Worm (Caenorhabditis elegans) whole organism, L2 larva: ENCODE data around the gene W02D7.11.

Experiments
- C34F6.9 ChIP-seq: fragments of 150-350 bp; optimal IDR thresholded peaks from 2 replicates; lab custom pipeline; 2014; ENCODE audit warnings: missing biosample characterization, missing genetic modification characterization
- F13H6.1 ChIP-seq: sonication (generic microtip); optimal IDR thresholded peaks from 2 replicates; lab custom pipeline; 2016; ENCODE audit warnings: missing genetic modification characterization, missing compliant biosample characterization
- R02D3.7 ChIP-seq: fragments of 150-350 bp; optimal IDR thresholded peaks from 2 replicates; lab custom pipeline; 2014; ENCODE audit warnings: missing biosample characterization, missing genetic modification characterization
- Y55F3AM.14 ChIP-seq: fragments of 200-800 bp; sonication (Bioruptor generic); optimal IDR thresholded peaks from 2 replicates; lab custom pipeline; 2018; ENCODE audit warnings: mild to moderate bottlenecking, missing genetic modification characterization, missing compliant biosample characterization
- alr-1 ChIP-seq: fragments of 150-350 bp; optimal IDR thresholded peaks from 2 replicates; lab custom pipeline; 2014; ENCODE audit warnings: missing biosample characterization, missing genetic modification characterization
- aly-2 ChIP-seq: fragments of 150-350 bp; optimal IDR thresholded peaks from 2 replicates; lab custom pipeline; 2014; ENCODE audit warnings: missing biosample characterization, missing genetic modification characterization
- ama-1 ChIP-seq: fragments of 150-350 bp; optimal IDR thresholded peaks from 2 replicates; lab custom pipeline; 2018; ENCODE audit warnings: inconsistent platforms
- blmp-1 ChIP-seq: sonication (generic microtip); optimal IDR thresholded peaks from 2 replicates; lab custom pipeline; 2017; ENCODE audit warnings: missing genetic modification characterization, mild to moderate bottlenecking, missing compliant biosample characterization, antibody characterized with exemption, moderate library complexity; ENCODE audit not compliant: insufficient read depth
- ceh-16 ChIP-seq: fragments of 150-350 bp; optimal IDR thresholded peaks from 2 replicates; lab custom pipeline; 2014; ENCODE audit warnings: missing biosample characterization, missing genetic modification characterization
- crh-2 ChIP-seq: sonication (generic microtip); optimal IDR thresholded peaks from 2 replicates; lab custom pipeline; 2017; ENCODE audit warnings: missing biosample characterization, missing genetic modification characterization
- dmd-4 ChIP-seq: sonication (generic microtip); optimal IDR thresholded peaks from 2 replicates; lab custom pipeline; 2017; ENCODE audit warnings: missing biosample characterization, missing genetic modification characterization
- egl-27 ChIP-seq: sonication (generic microtip); optimal IDR thresholded peaks from 3 replicates; lab custom pipeline; 2017; ENCODE audit warnings: missing biosample characterization, missing genetic modification reagents, missing genetic modification characterization
- elt-1 ChIP-seq: fragments of 150-350 bp; optimal IDR thresholded peaks from 2 replicates; lab custom pipeline; 2014; ENCODE audit warnings: missing biosample characterization, missing genetic modification characterization
- fos-1 ChIP-seq: fragments of 150-350 bp; optimal IDR thresholded peaks from 2 replicates; lab custom pipeline; 2014; ENCODE audit warnings: missing biosample characterization, missing genetic modification characterization
- gmeb-1 ChIP-seq: fragments of 150-350 bp; optimal IDR thresholded peaks from 2 replicates; lab custom pipeline; 2014; ENCODE audit warnings: missing biosample characterization, missing genetic modification characterization
- lin-11 ChIP-seq: fragments of 150-350 bp; sonication (generic microtip); optimal IDR thresholded peaks from 2 replicates; lab custom pipeline; 2014; ENCODE audit warnings: missing biosample characterization, missing genetic modification characterization, inconsistent platforms, mixed read lengths
- lin-13 ChIP-seq: fragments of 150-350 bp; optimal IDR thresholded peaks from 2 replicates; lab custom pipeline; 2014; ENCODE audit warnings: missing biosample characterization, missing genetic modification reagents, missing genetic modification characterization
- lin-39 ChIP-seq: fragments of 150-350 bp; optimal IDR thresholded peaks from 2 replicates; lab custom pipeline; 2014; ENCODE audit warnings: missing biosample characterization, missing genetic modification reagents, missing genetic modification characterization
- lsy-2 ChIP-seq, 2 experiments: fragments of 150-350 bp in 1 of 2; sonication (generic microtip) in 1 of 2; optimal IDR thresholded peaks; 2 replicates each; lab custom pipeline; 2014 to 2017; ENCODE audit warnings: missing biosample characterization in 2 of 2, missing genetic modification characterization in 2 of 2
- mbf-1 ChIP-seq: sonication (generic microtip); optimal IDR thresholded peaks from 2 replicates; lab custom pipeline; 2017; ENCODE audit warnings: missing biosample characterization, missing genetic modification characterization
- mdl-1 ChIP-seq, 2 experiments: fragments of 150-350 bp in 1 of 2; sonication (generic microtip) in 1 of 2; optimal IDR thresholded peaks; 2 replicates each; lab custom pipeline; 2017; ENCODE audit warnings: missing biosample characterization in 2 of 2, missing genetic modification characterization in 2 of 2
- nhr-10 ChIP-seq: sonication (generic microtip); optimal IDR thresholded peaks from 2 replicates; lab custom pipeline; 2017; ENCODE audit warnings: missing biosample characterization, missing genetic modification characterization
- nhr-11 ChIP-seq: fragments of 150-350 bp; optimal IDR thresholded peaks from 2 replicates; lab custom pipeline; 2014; ENCODE audit warnings: missing biosample characterization, missing genetic modification characterization
- nhr-129 ChIP-seq: fragments of 150-350 bp; optimal IDR thresholded peaks from 2 replicates; lab custom pipeline; 2014; ENCODE audit warnings: missing biosample characterization, missing genetic modification characterization
- nhr-237 ChIP-seq: fragments of 150-350 bp; optimal IDR thresholded peaks from 2 replicates; lab custom pipeline; 2014; ENCODE audit warnings: missing biosample characterization, missing genetic modification characterization
- nhr-25 ChIP-seq: fragments of 150-350 bp; sonication (generic microtip); optimal IDR thresholded peaks from 3 replicates; lab custom pipeline; 2014; ENCODE audit warnings: missing biosample characterization, missing genetic modification characterization
- nhr-77 ChIP-seq: fragments of 150-350 bp; optimal IDR thresholded peaks from 2 replicates; lab custom pipeline; 2014; ENCODE audit warnings: missing biosample characterization, missing genetic modification characterization
- peb-1 ChIP-seq: fragments of 150-350 bp; optimal IDR thresholded peaks from 2 replicates; lab custom pipeline; 2014; ENCODE audit warnings: missing biosample characterization, missing genetic modification characterization
- sem-4 ChIP-seq: fragments of 150-350 bp; optimal IDR thresholded peaks from 2 replicates; lab custom pipeline; 2014; ENCODE audit warnings: missing biosample characterization, missing genetic modification reagents, missing genetic modification characterization
- skn-1 ChIP-seq: sonication (generic microtip); optimal IDR thresholded peaks from 2 replicates; lab custom pipeline; 2017; ENCODE audit warnings: missing biosample characterization, missing genetic modification characterization
- sma-9 ChIP-seq, 2 experiments: fragments of 150-350 bp in 1 of 2; sonication (generic microtip) in 1 of 2; optimal IDR thresholded peaks; 2 replicates each; lab custom pipeline; 2014 to 2016; ENCODE audit warnings: missing genetic modification characterization in 2 of 2, mild to moderate bottlenecking in 1 of 2, missing biosample characterization in 1 of 2, missing compliant biosample characterization in 1 of 2, missing genetic modification reagents in 1 of 2, moderate library complexity in 1 of 2
- unc-39 ChIP-seq: fragments of 150-350 bp; optimal IDR thresholded peaks from 2 replicates; lab custom pipeline; 2014; ENCODE audit warnings: missing biosample characterization, missing genetic modification characterization
- unc-55 ChIP-seq: fragments of 150-350 bp; sonication (generic microtip); optimal IDR thresholded peaks from 3 replicates; lab custom pipeline; 2014; ENCODE audit warnings: missing biosample characterization, missing genetic modification reagents, missing genetic modification characterization
- unc-62 ChIP-seq: fragments of 150-350 bp; optimal IDR thresholded peaks from 2 replicates; lab custom pipeline; 2014; ENCODE audit warnings: missing biosample characterization, missing genetic modification reagents, missing genetic modification characterization
- zag-1 ChIP-seq: fragments of 150-350 bp; optimal IDR thresholded peaks from 2 replicates; lab custom pipeline; 2014; ENCODE audit warnings: missing biosample characterization, missing genetic modification characterization
- ztf-1 ChIP-seq: fragments of 200-800 bp; sonication (Bioruptor generic); conservative IDR thresholded peaks from 2 replicates; pipeline ENCODE4 v1.3.6; 2022; ENCODE audit warnings: missing genetic modification characterization, missing compliant biosample characterization
- ztf-11 ChIP-seq: sonication (generic microtip); optimal IDR thresholded peaks from 2 replicates; lab custom pipeline; 2017; ENCODE audit warnings: missing biosample characterization, missing genetic modification characterization
- ztf-4 ChIP-seq: fragments of 150-350 bp; optimal IDR thresholded peaks from 2 replicates; lab custom pipeline; 2014; ENCODE audit warnings: missing biosample characterization, missing genetic modification characterization

W02D7.11 gene

DNA sequence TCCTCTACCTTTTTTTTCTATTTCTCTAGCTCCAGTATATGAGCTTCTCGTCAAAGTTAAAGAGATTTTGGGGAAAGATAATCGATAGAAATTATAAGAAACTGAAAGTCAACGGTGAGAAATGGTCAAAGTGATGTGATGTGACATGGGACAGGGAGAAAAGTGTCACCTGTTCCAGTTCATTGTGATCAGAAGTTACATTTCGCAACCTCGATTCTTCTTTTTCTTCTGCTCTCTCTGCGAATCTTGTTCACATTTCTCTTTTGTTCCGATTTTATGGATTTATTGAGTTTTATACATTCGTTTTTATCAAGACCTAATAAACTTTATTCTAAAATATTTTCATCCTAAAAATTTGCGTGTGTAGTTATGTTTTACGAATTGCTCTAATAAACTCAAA, 31.3 kb upstream of the W02D7.11 start:
- TF ChIP-seq blmp-1 (tag; lab: Kevin White, UChicago) (peak; percentile 31), sma-9 (GFP tag; optimal IDR thresholded peaks at IDR 0.05; lab: Kevin White, UChicago) (peak; percentile 23), sma-9 (tag; optimal IDR thresholded peaks at IDR 0.05; lab: Kevin White, UChicago) (no peak), C34F6.9 (peak; percentile 31), lin-39 (tag; lab: Kevin White, UChicago) (no peak), sem-4 (tag; lab: Kevin White, UChicago) (no peak), fos-1 (no peak), alr-1 (tag; lab: Kevin White, UChicago) (no peak), nhr-129 (tag; lab: Kevin White, UChicago) (peak; percentile 20), egl-27 (tag; lab: Kevin White, UChicago) (no peak)

DNA sequence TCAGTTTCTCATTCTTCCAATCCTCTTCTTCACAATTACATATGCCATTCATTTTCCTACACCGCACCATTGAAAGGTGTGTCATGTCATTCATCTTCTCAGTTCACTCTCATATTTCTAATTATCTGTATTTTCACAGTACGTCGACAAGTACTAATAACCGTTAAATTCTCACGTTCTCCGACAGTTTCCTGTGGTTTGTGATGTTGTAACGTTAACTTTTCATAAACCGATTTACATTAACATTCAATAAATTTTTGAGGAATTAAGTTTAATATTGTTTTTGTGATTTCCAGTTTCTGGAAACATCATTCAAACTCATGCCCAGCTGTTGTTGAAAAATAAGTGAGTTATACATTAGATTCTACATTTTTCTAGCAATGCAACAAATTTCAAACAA, 30.0 kb upstream of the W02D7.11 start, which contains the start of gene tmd-2:
TSS of gene tmd-2 (plus strand) at position 301 of the 400 bp plus-strand sequence.
- TF ChIP-seq fos-1 (no peak), ztf-11 (tag; lab: Kevin White, UChicago) (no peak), ztf-4 (tag; lab: Kevin White, UChicago) (no peak), nhr-77 (tag; lab: Kevin White, UChicago) (no peak), nhr-129 (tag; lab: Kevin White, UChicago) (no peak), skn-1 (tag; lab: Kevin White, UChicago) (no peak), Y55F3AM.14 (no peak), nhr-11 (tag; lab: Kevin White, UChicago) (no peak), ceh-16 (tag; lab: Kevin White, UChicago) (no peak), gmeb-1 (tag; lab: Kevin White, UChicago) (no peak), dmd-4 (tag; lab: Kevin White, UChicago) (no peak), nhr-237 (tag; lab: Kevin White, UChicago) (no peak), crh-2 (tag; lab: Kevin White, UChicago) (no peak), mdl-1 (tag; optimal IDR thresholded peaks at IDR 0.05; lab: Kevin White, UChicago) (no peak), alr-1 (tag; lab: Kevin White, UChicago) (no peak), mbf-1 (tag; lab: Kevin White, UChicago) (no peak), F13H6.1 (tag; lab: Kevin White, UChicago) (no peak)
- TF ChIP-seq, all 48 proteins: peak for 0

DNA sequence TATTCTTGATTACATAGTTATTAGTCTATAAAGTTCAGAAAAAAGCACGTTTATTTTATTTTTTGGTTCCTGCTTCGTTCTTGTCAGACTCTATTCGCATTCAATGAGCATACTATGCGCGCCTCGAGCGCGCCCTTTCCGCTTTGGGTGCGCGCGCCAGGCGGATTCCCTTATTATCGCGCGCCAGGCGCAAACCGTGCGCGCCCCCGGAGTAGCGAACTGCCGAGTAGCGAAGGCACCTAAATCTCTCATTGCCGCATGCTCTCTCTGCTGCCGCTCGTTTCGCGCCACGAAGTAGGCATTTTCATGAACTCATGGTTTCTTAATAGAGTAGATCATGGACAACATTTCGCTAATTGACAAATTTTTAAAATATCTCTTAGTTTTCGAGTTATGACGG, 22.8 kb upstream of the W02D7.11 start:
- TF ChIP-seq ama-1 (no peak), unc-39 (no peak), nhr-77 (tag; lab: Kevin White, UChicago) (no peak), lin-39 (tag; lab: Kevin White, UChicago) (no peak), Y55F3AM.14 (no peak), nhr-10 (tag; lab: Kevin White, UChicago) (no peak), sem-4 (tag; lab: Kevin White, UChicago) (no peak), C34F6.9 (no peak), dmd-4 (tag; lab: Kevin White, UChicago) (no peak), peb-1 (tag; lab: Kevin White, UChicago) (no peak), sma-9 (GFP tag; optimal IDR thresholded peaks at IDR 0.05; lab: Kevin White, UChicago) (no peak), sma-9 (tag; optimal IDR thresholded peaks at IDR 0.05; lab: Kevin White, UChicago) (no peak), lsy-2 (tag; optimal IDR thresholded peaks at IDR 0.05; lab: Kevin White, UChicago) (no peak), zag-1 (no peak), egl-27 (tag; lab: Kevin White, UChicago) (no peak), unc-62 (GFP tag; lab: Kevin White, UChicago) (no peak)

DNA sequence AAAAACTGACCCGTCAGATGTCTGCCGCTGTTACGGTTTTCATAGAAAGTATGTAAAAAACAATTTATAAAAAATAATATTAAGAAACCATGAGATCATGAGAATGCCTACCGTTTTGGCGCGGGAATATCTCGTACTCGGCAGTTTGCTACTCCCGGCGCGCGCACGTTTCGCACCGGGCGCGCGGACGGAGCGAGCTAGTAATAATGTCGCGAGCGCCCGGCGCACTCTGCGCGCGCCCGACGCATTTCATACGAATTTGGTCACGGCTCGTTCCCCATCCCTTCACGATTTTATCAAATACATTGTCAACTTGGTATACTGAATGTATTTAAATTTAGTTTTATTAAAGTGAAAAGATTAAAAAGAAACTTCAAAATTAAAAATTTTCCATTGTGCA, 21.6 kb upstream of the W02D7.11 start:
- TF ChIP-seq lin-39 (tag; lab: Kevin White, UChicago) (no peak), ztf-4 (tag; lab: Kevin White, UChicago) (no peak), blmp-1 (tag; lab: Kevin White, UChicago) (no peak), ztf-11 (tag; lab: Kevin White, UChicago) (no peak), lin-11 (no peak), skn-1 (tag; lab: Kevin White, UChicago) (no peak), zag-1 (no peak), elt-1 (tag; lab: Kevin White, UChicago) (no peak), nhr-25 (tag; lab: Kevin White, UChicago) (no peak)
- TF ChIP-seq, all 48 proteins: peak for 0

DNA sequence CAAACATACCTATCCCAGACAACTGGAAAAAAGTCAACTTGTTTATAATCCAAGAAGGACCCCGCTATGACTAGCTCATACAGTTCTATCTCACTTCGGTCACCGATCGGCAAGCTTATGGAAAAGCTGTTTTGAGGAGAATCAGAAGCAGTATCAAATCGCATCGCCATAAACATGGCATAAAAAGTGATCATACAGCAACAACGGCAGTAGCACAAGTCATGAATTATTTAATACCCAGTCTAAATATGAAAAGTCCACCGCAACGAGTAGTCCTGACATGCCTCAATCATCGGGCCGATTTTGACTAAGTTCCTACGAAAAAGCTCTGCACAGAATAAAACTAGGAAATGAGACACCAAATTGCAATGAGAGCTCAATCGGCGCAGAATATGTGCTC, 19.2 kb upstream of the W02D7.11 start:
- no peak for TF ChIP-seq C34F6.9
- TF ChIP-seq sem-4 (tag; lab: Kevin White, UChicago), result no peak
- no peak for TF ChIP-seq ztf-1
- no peak for TF ChIP-seq R02D3.7 (tag; lab: Kevin White, UChicago)
- no peak for TF ChIP-seq alr-1 (tag; lab: Kevin White, UChicago)
- no peak for TF ChIP-seq nhr-25 (tag; lab: Kevin White, UChicago)
- no peak for TF ChIP-seq aly-2
- no peak for TF ChIP-seq gmeb-1 (tag; lab: Kevin White, UChicago)
- no peak for TF ChIP-seq unc-62 (GFP tag; lab: Kevin White, UChicago)
- no peak for TF ChIP-seq unc-55 (GFP tag; lab: Kevin White, UChicago)
- TF ChIP-seq lin-11, result no peak
- no peak for TF ChIP-seq lin-13 (GFP tag; lab: Kevin White, UChicago)
- no peak for TF ChIP-seq zag-1
- no peak for TF ChIP-seq nhr-11 (tag; lab: Kevin White, UChicago)
- no peak for TF ChIP-seq mbf-1 (tag; lab: Kevin White, UChicago)
- no peak for TF ChIP-seq ztf-4 (tag; lab: Kevin White, UChicago)
- TF ChIP-seq, all 48 proteins: peak for 0
